Fruit fly (Drosophila melanogaster) whole organism, embryonic: Measurements from ENCODE around the gene CG16736.

Experiments
- ATbp ChIP-seq: fragments of 200-800 bp; sonication (Bioruptor generic); optimal IDR thresholded peaks from 2 replicates; lab custom pipeline; 2017; ENCODE audit warnings: missing biosample characterization, mild to moderate bottlenecking, missing genetic modification characterization, missing genetic modification reagents
- CG10267 ChIP-seq: fragments of 200-800 bp; sonication (Bioruptor generic); optimal IDR thresholded peaks from 2 replicates; lab custom pipeline; 2018; ENCODE audit warnings: missing biosample characterization, mild to moderate bottlenecking, missing genetic modification characterization, moderate library complexity
- CG10462 ChIP-seq: fragments of 200-800 bp; sonication (Bioruptor generic); optimal IDR thresholded peaks from 2 replicates; lab custom pipeline; 2016; ENCODE audit warnings: missing biosample characterization, missing genetic modification characterization
- CG11398 ChIP-seq: fragments of 200-800 bp; sonication (Bioruptor generic); optimal IDR thresholded peaks from 2 replicates; lab custom pipeline; 2016; ENCODE audit warnings: missing biosample characterization, missing genetic modification characterization
- CG11696 ChIP-seq: fragments of 200-800 bp; sonication (Bioruptor generic); IDR thresholded peaks from 2 replicates; pipeline ENCODE4 v1.3.6; 2022; ENCODE audit warnings: missing biosample characterization, missing genetic modification characterization
- CG12299 ChIP-seq: fragments of 200-800 bp; sonication (Bioruptor generic); optimal IDR thresholded peaks from 2 replicates; lab custom pipeline; 2018; ENCODE audit warnings: missing biosample characterization, mild to moderate bottlenecking, missing genetic modification characterization
- CG13123 ChIP-seq: fragments of 200-800 bp; sonication (Bioruptor generic); optimal IDR thresholded peaks from 2 replicates; lab custom pipeline; 2016; ENCODE audit warnings: missing biosample characterization, missing genetic modification characterization
- CG13894 ChIP-seq: fragments of 200-800 bp; sonication (Bioruptor generic); optimal IDR thresholded peaks from 3 replicates; lab custom pipeline; 2018; ENCODE audit warnings: missing biosample characterization, mild to moderate bottlenecking, missing genetic modification characterization, moderate library complexity
- CG1529 ChIP-seq: fragments of 200-800 bp; sonication (Bioruptor generic); optimal IDR thresholded peaks from 3 replicates; lab custom pipeline; 2018; ENCODE audit warnings: missing biosample characterization, missing genetic modification characterization
- CG16779 ChIP-seq: fragments of 200-800 bp; sonication (Bioruptor generic); IDR thresholded peaks from 2 replicates; pipeline ENCODE4 v1.3.6; 2022; ENCODE audit warnings: missing biosample characterization, missing genetic modification characterization
- CG33557 ChIP-seq: fragments of 200-800 bp; sonication (Bioruptor generic); optimal IDR thresholded peaks from 2 replicates; lab custom pipeline; 2019; ENCODE audit warnings: missing biosample characterization, mild to moderate bottlenecking, missing genetic modification characterization, moderate library complexity
- CG34224 ChIP-seq: fragments of 200-800 bp; sonication (Bioruptor generic); IDR thresholded peaks from 3 replicates; pipeline ENCODE4 v1.3.6; 2022; ENCODE audit warnings: missing biosample characterization, missing genetic modification characterization; ENCODE audit not compliant: partially characterized antibody
- CG42726 ChIP-seq: fragments of 200-800 bp; sonication (Bioruptor generic); IDR thresholded peaks from 2 replicates; pipeline ENCODE4 v1.3.6; 2022; ENCODE audit warnings: missing biosample characterization, missing genetic modification characterization; ENCODE audit not compliant: partially characterized antibody
- CG4820 ChIP-seq: fragments of 200-800 bp; sonication (Bioruptor generic); optimal IDR thresholded peaks from 3 replicates; lab custom pipeline; 2016; ENCODE audit warnings: missing biosample characterization, missing genetic modification characterization
- CG4854 ChIP-seq: fragments of 200-800 bp; sonication (Bioruptor generic); optimal IDR thresholded peaks from 2 replicates; lab custom pipeline; 2016; ENCODE audit warnings: missing biosample characterization, missing genetic modification characterization, inconsistent platforms
- CG7786 ChIP-seq: fragments of 200-800 bp; sonication (Bioruptor generic); optimal IDR thresholded peaks from 2 replicates; lab custom pipeline; 2016; ENCODE audit warnings: missing biosample characterization, missing genetic modification characterization
- CG9876 ChIP-seq: fragments of 200-800 bp; sonication (Bioruptor generic); optimal IDR thresholded peaks from 2 replicates; lab custom pipeline; 2016; ENCODE audit warnings: missing biosample characterization, missing genetic modification characterization
- Camta ChIP-seq: fragments of 200-800 bp; sonication (Bioruptor generic); optimal IDR thresholded peaks from 2 replicates; lab custom pipeline; 2016; ENCODE audit warnings: missing biosample characterization, missing genetic modification characterization
- D19A ChIP-seq: fragments of 200-800 bp; optimal IDR thresholded peaks from 3 replicates; lab custom pipeline; 2019; ENCODE audit warnings: missing biosample characterization, mild to moderate bottlenecking, missing genetic modification characterization, moderate library complexity
- Gsc ChIP-seq: fragments of 200-800 bp; sonication (Bioruptor generic); IDR thresholded peaks from 2 replicates; pipeline ENCODE4 v1.3.6; 2022; ENCODE audit warnings: missing biosample characterization, missing genetic modification characterization
- Hey ChIP-seq: fragments of 200-800 bp; sonication (Bioruptor generic); optimal IDR thresholded peaks from 3 replicates; lab custom pipeline; 2018; ENCODE audit warnings: missing biosample characterization, mild to moderate bottlenecking, missing genetic modification characterization
- Oaz ChIP-seq: fragments of 200-800 bp; sonication (Bioruptor generic); IDR thresholded peaks from 2 replicates; pipeline ENCODE4 v1.3.6; 2022; ENCODE audit warnings: missing biosample characterization, missing genetic modification characterization
- Optix ChIP-seq: fragments of 200-800 bp; sonication (Bioruptor generic); IDR thresholded peaks from 3 replicates; pipeline ENCODE4 v1.3.6; 2022; ENCODE audit warnings: missing biosample characterization, missing genetic modification characterization
- Ravus ChIP-seq: fragments of 200-800 bp; sonication (Bioruptor generic); IDR thresholded peaks from 2 replicates; pipeline ENCODE4 v1.3.6; 2022; ENCODE audit warnings: missing biosample characterization, missing genetic modification characterization
- Xbp1 ChIP-seq: fragments of 200-800 bp; sonication (Bioruptor generic); optimal IDR thresholded peaks from 3 replicates; lab custom pipeline; 2016; ENCODE audit warnings: missing biosample characterization, mild to moderate bottlenecking, missing genetic modification characterization
- abd-A ChIP-seq: fragments of 200-800 bp; sonication (Bioruptor generic); optimal IDR thresholded peaks from 3 replicates; lab custom pipeline; 2019; ENCODE audit warnings: missing biosample characterization, mild to moderate bottlenecking, missing genetic modification characterization, moderate library complexity
- cato ChIP-seq: fragments of 200-800 bp; sonication (Bioruptor generic); optimal IDR thresholded peaks from 2 replicates; lab custom pipeline; 2016; ENCODE audit warnings: missing biosample characterization, missing genetic modification characterization, borderline replicate concordance
- caup ChIP-seq: fragments of 200-800 bp; sonication (Bioruptor generic); optimal IDR thresholded peaks from 3 replicates; lab custom pipeline; 2017; ENCODE audit warnings: missing biosample characterization, mild to moderate bottlenecking, missing genetic modification characterization, moderate library complexity; ENCODE audit not compliant: severe bottlenecking
- chif ChIP-seq, 2 experiments: fragments of 200-800 bp; sonication (Bioruptor generic); optimal IDR thresholded peaks; 3 replicates each; lab custom pipeline; 2016; ENCODE audit warnings: missing biosample characterization in 2 of 2, missing genetic modification characterization in 2 of 2
- croc ChIP-seq: fragments of 200-800 bp; sonication (Bioruptor generic); conservative IDR thresholded peaks from 3 replicates; pipeline ENCODE4 v1.3.6; 2022; ENCODE audit warnings: missing biosample characterization, missing genetic modification characterization
- dmrt11E ChIP-seq: fragments of 200-800 bp; sonication (Bioruptor generic); optimal IDR thresholded peaks from 3 replicates; lab custom pipeline; 2018; ENCODE audit warnings: missing biosample characterization, mild to moderate bottlenecking, missing genetic modification characterization, moderate library complexity
- dysf ChIP-seq: fragments of 200-800 bp; sonication (Bioruptor generic); IDR thresholded peaks from 3 replicates; pipeline ENCODE4 v1.3.6; 2022; ENCODE audit warnings: missing biosample characterization, missing genetic modification characterization
- esg ChIP-seq: fragments of 200-800 bp; sonication (Bioruptor generic); conservative IDR thresholded peaks from 2 replicates; pipeline ENCODE4 v1.3.6; 2022; ENCODE audit warnings: missing biosample characterization, missing genetic modification characterization
- fd96Cb ChIP-seq: fragments of 200-800 bp; sonication (Bioruptor generic); optimal IDR thresholded peaks from 2 replicates; lab custom pipeline; 2018; ENCODE audit warnings: missing biosample characterization, mild to moderate bottlenecking, missing genetic modification characterization, moderate library complexity
- gfzf ChIP-seq: fragments of 200-800 bp; sonication (Bioruptor generic); optimal IDR thresholded peaks from 2 replicates; lab custom pipeline; 2016; ENCODE audit warnings: missing biosample characterization, mild to moderate bottlenecking, missing genetic modification characterization, moderate library complexity
- grau ChIP-seq: fragments of 200-800 bp; optimal IDR thresholded peaks from 3 replicates; lab custom pipeline; 2019; ENCODE audit warnings: missing biosample characterization, mild to moderate bottlenecking, missing genetic modification characterization, moderate library complexity
- hth ChIP-seq: fragments of >200 bp; optimal IDR thresholded peaks from 2 replicates; lab custom pipeline; 2017; ENCODE audit warnings: inconsistent platforms
- kni ChIP-seq: fragments of 200-800 bp; sonication (Bioruptor generic); optimal IDR thresholded peaks from 3 replicates; lab custom pipeline; 2017; ENCODE audit warnings: mild to moderate bottlenecking, missing biosample characterization, missing genetic modification reagents, missing genetic modification characterization
- knrl ChIP-seq: fragments of 200-800 bp; sonication (Bioruptor generic); IDR thresholded peaks from 3 replicates; pipeline ENCODE4 v1.3.6; 2022; ENCODE audit warnings: missing biosample characterization, missing genetic modification characterization; ENCODE audit not compliant: partially characterized antibody
- maf-S ChIP-seq: fragments of 200-800 bp; sonication (Bioruptor generic); optimal IDR thresholded peaks from 2 replicates; lab custom pipeline; 2016; ENCODE audit warnings: missing biosample characterization, missing genetic modification characterization
- mirr ChIP-seq: fragments of 200-800 bp; sonication (Bioruptor generic); optimal IDR thresholded peaks from 3 replicates; lab custom pipeline; 2018; ENCODE audit warnings: missing biosample characterization, mild to moderate bottlenecking, missing genetic modification characterization
- pho ChIP-seq: fragments of 200-800 bp; sonication (Bioruptor generic); optimal IDR thresholded peaks from 2 replicates; lab custom pipeline; 2016; ENCODE audit warnings: missing biosample characterization, missing genetic modification characterization
- pnt ChIP-seq: fragments of 200-800 bp; sonication (Bioruptor generic); optimal IDR thresholded peaks from 3 replicates; lab custom pipeline; 2016; ENCODE audit warnings: missing biosample characterization, missing genetic modification characterization
- ranshi ChIP-seq: fragments of 200-800 bp; sonication (Bioruptor generic); IDR thresholded peaks from 2 replicates; pipeline ENCODE4 v1.3.6; 2022; ENCODE audit warnings: missing biosample characterization, missing genetic modification characterization
- rib ChIP-seq: fragments of 200-800 bp; sonication (Bioruptor generic); IDR thresholded peaks from 2 replicates; pipeline ENCODE4 v1.3.6; 2022; ENCODE audit warnings: missing biosample characterization, missing genetic modification characterization
- slp2 ChIP-seq: fragments of 200-800 bp; sonication (Bioruptor generic); optimal IDR thresholded peaks from 2 replicates; lab custom pipeline; 2016; ENCODE audit warnings: missing biosample characterization, missing genetic modification characterization
- sob ChIP-seq: fragments of 200-800 bp; sonication (Bioruptor generic); IDR thresholded peaks from 2 replicates; pipeline ENCODE4 v1.3.6; 2022; ENCODE audit warnings: missing biosample characterization, missing genetic modification characterization
- wek ChIP-seq: fragments of 200-800 bp; sonication (Bioruptor generic); optimal IDR thresholded peaks from 3 replicates; lab custom pipeline; 2018; ENCODE audit warnings: missing biosample characterization, mild to moderate bottlenecking, missing genetic modification characterization, moderate library complexity
- yki ChIP-seq: fragments of >200 bp; optimal IDR thresholded peaks from 3 replicates; lab custom pipeline; 2018
- zfh2 ChIP-seq: fragments of 200-800 bp; sonication (Bioruptor generic); optimal IDR thresholded peaks from 2 replicates; lab custom pipeline; 2016; ENCODE audit warnings: missing biosample characterization, missing genetic modification characterization

Gene CG16736

DNA sequence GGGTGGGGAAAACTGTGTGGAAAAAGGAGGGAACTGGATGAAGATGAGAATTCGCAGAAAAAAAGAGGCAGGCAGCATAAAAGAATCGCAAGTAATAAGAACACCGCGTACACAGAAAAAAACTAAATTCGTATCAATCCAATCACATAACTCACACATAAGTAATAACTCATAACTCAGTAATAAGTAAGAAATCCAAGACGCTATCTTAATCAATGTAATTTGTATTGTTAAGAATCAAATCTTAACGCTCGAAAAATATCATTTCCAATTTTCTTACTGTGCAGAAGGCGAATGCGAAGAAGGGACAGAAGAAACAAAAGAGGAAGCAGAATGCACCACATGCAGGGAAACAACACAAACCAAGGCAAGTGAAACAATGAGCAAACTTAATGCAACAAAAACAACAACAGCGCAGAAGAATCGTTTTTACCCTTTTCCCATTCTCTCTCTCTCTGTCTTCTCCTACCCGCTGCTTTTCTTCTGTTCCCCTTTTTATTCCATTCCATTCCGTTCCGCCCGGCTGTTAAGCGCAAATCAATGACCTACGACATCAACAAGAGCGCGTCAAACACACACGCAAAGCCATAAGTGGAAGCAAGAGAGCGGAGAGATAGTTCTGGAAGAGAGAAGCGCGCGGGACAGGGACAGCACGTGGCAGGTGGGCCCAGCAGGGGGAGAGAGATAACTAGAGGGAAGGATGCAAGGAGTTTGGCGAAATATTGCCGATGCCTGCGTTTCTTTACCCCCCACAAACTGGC is 28.3 kb downstream of the CG16736 start (continued):
- TF ChIP-seq Hey (tag; lab: Kevin White, UChicago) (peak; percentile 6), CG10267 (peak; percentile 84), pho (GFP tag; lab: Kevin White, UChicago) (peak; percentile 63), Camta (GFP tag; lab: Kevin White, UChicago) (peak; percentile 81), wek (no peak), pnt (peak; percentile 92), Oaz (GFP tag; lab: Robert Waterston, UW) (no peak), fd96Cb (peak; percentile 81), esg (GFP tag; lab: Robert Waterston, UW) (peak; percentile 68), CG4820 (peak; percentile 80), CG4854 (GFP tag; lab: Kevin White, UChicago) (peak; percentile 69), sob (GFP tag; lab: Robert Waterston, UW) (peak; percentile 64), Gsc (peak; percentile 52), abd-A (tag; lab: Kevin White, UChicago) (peak; percentile 10), dysf (GFP tag; lab: Robert Waterston, UW) (peak; percentile 65), gfzf (GFP tag; lab: Kevin White, UChicago) (no peak), CG11696 (0 out of 2 replicates have a peak, but pooled peaks have one; percentile 19), CG12299 (tag; lab: Kevin White, UChicago) (no peak), grau (tag; lab: Kevin White, UChicago) (peak; percentile 72), CG9876 (GFP tag; lab: Kevin White, UChicago) (peak; percentile 77), CG42726 (GFP tag; lab: Robert Waterston, UW) (no peak), CG10462 (GFP tag; lab: Kevin White, UChicago) (peak; percentile 51), CG13123 (GFP tag; lab: Kevin White, UChicago) (peak; percentile 61), ranshi (GFP tag; lab: Robert Waterston, UW) (peak; percentile 49; the same call in 1 of the 2 replicates), knrl (GFP tag; lab: Robert Waterston, UW) (no peak), slp2 (GFP tag; lab: Kevin White, UChicago) (peak; percentile 75), mirr (GFP tag; lab: Kevin White, UChicago) (no peak), CG7786 (GFP tag; lab: Kevin White, UChicago) (peak; percentile 75), Ravus (GFP tag; lab: Robert Waterston, UW) (no peak), cato (GFP tag; lab: Kevin White, UChicago) (peak; percentile 49), kni (GFP tag; lab: Kevin White, UChicago) (peak; percentile 83), Optix (GFP tag; lab: Robert Waterston, UW) (no peak; the same call in 2 of the 3 replicates), hth (lab: Kevin White, UChicago) (no peak), croc (GFP tag; lab: Robert Waterston, UW) (peak; percentile 59), CG34224 (GFP tag; lab: Robert Waterston, UW) (no peak), maf-S (GFP tag; lab: Kevin White, UChicago) (peak; percentile 67), CG1529 (GFP tag; lab: Kevin White, UChicago) (peak; percentile 65), CG33557 (peak; percentile 62), CG16779 (no peak), caup (peak; percentile 49), yki (lab: Kevin White, UChicago) (peak; percentile 59), zfh2 (GFP tag; lab: Kevin White, UChicago) (peak; percentile 43), chif (GFP tag; optimal IDR thresholded peaks at IDR 0.05; lab: Kevin White, UChicago) (peak; percentile 86 to 90), dmrt11E (tag; lab: Kevin White, UChicago) (peak; percentile 92), CG11398 (GFP tag; lab: Kevin White, UChicago) (peak; percentile 60), Xbp1 (GFP tag; lab: Kevin White, UChicago) (peak; percentile 81), CG13894 (tag; lab: Kevin White, UChicago) (no peak), rib (0 out of 2 replicates have a peak, but pooled peaks have one; percentile 11), D19A (tag; lab: Kevin White, UChicago) (peak; percentile 74), ATbp (GFP tag; lab: Kevin White, UChicago) (peak; percentile 68)
